Worm (Caenorhabditis elegans): ENCODE results near the gene cylc-1.
"Not testable (repeated sequence)": the region's sequence is repeated elsewhere in the genome, so short reads cannot be mapped to it uniquely, and the experiment has no call there.

The cylc-1 gene

DNA sequence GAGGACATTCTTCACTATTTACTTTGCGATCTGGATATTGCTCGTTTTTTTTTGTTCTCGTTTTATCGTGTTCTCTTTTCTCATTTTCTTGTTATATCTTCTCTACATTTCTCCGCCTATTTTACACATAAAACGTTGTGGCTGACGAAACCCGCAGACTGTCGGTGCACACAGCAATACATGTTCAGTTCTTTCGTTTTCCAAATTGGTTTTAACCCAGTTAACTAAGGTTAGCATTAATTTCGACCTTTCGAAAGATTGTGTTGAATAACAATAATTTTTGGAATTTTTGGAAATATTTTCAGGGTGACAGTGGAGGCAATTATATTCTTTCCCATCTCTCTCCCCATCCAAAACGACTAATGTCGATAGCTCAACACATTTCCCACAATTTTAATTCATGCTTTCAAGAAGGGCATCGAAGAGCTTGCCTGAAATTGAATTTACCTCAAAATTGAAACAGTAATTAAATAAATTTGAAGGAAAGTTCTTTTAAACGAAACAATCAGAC lies 39.2 kb upstream of the cylc-1 start:
- TF ChIP-seq snpc-4 (tag; optimal IDR thresholded peaks at IDR 0.05) (peak; percentile 15), ama-1 (optimal IDR thresholded peaks at IDR 0.05) (peak; percentile 70)

DNA sequence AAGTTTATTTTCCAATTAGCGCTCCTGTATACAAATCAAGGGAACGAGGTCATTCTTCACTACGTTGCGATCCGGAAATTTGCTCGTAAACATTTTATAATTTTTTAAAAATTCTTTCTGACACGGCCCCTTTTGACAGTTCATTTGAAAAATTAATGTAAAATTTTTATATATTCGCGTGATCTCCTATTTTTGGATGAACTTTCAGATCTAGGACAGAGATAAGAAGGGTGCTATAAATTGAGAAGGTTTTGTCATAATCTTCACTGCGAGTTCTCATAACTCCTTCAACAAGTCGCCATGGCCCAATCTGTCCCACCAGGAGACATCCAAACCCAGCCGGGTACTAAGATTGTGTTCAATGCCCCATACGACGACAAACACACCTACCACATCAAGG lies 34.7 kb upstream of the cylc-1 start, which contains the start of gene msp-19:
msp-19 (plus strand) TSS at position 301 of the 400 bp plus-strand sequence.
- not testable (repeated sequence) for TF ChIP-seq egl-27, nhr-237, snpc-4 (tag; optimal IDR thresholded peaks at IDR 0.05)

DNA sequence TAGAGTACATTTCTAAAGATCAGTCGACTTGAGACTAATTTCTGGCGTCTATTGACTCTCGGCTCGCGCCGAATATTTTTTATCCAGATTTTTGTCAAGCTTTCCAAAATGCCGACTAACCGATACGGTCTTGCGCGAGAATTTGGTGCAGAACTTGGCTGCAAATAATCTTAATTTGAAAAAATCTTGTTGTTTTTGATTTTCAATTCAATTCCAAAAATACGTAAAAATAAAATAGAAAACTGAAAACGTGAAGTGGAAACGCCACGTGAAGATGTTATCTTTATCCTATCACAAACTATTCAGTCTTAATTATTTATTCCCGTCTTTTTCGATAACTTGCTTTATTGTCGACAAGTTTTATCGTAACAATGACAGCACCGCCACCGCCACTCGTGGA lies 32.8 kb upstream of the cylc-1 start, which contains the start of gene ttbk-2.1:
ttbk-2.1 (plus strand) TSS at position 301 of the 400 bp plus-strand sequence.
- TF ChIP-seq mml-1, snpc-4, pha-4 (tag; optimal IDR thresholded peaks at IDR 0.05): not testable (repeated sequence)

DNA sequence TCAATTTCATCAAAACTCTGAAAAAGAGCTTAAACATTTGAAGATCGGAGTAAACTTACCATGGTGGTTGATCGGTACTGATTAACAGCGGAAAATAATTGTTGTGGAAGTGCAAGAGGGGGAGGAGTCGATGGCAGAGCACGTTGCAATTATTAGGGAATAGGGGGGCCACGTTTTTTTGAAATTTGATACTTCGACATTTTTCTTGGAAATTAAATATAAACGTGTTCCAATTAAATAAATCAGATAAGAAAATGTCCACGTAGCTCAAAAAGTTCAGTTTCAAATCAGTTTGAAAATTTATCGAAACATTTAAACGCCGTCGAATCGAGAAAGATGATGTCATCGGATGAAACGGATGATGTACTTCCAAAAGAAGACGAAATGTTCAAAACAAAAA lies 31.2 kb upstream of the cylc-1 start, which contains the start of gene F36H12.9:
F36H12.9 (plus strand) TSS at position 301 of the 400 bp plus-strand sequence.
- TF ChIP-seq hmg-11 (tag; optimal IDR thresholded peaks at IDR 0.05); fkh-10 (GFP tag; optimal IDR thresholded peaks at IDR 0.05); ceh-28 (tag; optimal IDR thresholded peaks at IDR 0.05): not testable (repeated sequence)

DNA sequence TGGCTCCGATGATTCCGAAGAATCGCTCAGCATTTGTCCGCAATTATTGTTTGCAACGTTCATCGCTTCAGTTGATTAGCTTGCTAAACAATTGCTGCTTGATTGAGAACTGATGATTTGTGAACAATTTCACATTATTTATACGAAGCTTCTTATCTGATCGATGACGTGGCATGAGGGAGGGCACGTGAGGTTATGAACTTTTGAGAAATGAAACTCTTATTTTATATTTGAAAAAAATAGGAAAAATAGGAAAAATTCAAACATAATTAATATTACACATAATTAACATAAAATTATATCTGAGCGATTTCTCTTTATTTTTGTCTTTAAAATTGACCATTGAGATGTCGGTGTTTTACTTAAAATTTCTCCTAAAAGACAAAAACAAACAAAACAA lies 29.1 kb upstream of the cylc-1 start, which contains the start of gene F36H12.10:
F36H12.10 (minus strand) TSS at position 101 of the 400 bp plus-strand sequence.
- TF ChIP-seq egl-27, pha-4, skn-1 (tag; optimal IDR thresholded peaks at IDR 0.05): not testable (repeated sequence)

DNA sequence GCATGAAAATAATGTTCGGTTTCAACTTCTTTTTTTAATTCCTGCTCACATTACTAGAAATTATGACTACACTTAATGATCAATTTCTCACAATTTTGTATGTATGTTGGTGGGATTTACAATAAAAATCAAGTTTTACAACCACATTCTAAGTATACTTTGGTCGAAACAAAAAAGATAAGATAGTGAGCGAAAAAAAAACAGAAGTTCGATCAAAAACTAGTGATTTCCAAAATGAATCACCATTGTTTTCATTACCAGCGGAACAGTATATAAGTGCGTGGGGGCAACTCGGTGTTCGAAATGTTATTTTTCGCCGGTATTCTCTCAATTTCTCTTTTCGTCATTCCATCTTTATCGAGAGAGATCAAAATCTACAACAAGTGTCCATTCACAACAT lies 5.0 kb upstream of the cylc-1 start, which contains the start of gene thn-5:
thn-5 (plus strand) TSS at position 301 of the 400 bp plus-strand sequence.
- TF ChIP-seq pha-4 (tag; optimal IDR thresholded peaks at IDR 0.05) (no peak), nhr-237 (tag; optimal IDR thresholded peaks at IDR 0.05) (no peak), mml-1 (tag; optimal IDR thresholded peaks at IDR 0.05) (no peak), fkh-2 (tag; optimal IDR thresholded peaks at IDR 0.05) (no peak), ceh-16 (tag; optimal IDR thresholded peaks at IDR 0.05) (no peak), jun-1 (tag; optimal IDR thresholded peaks at IDR 0.05) (no peak), hmg-11 (tag; optimal IDR thresholded peaks at IDR 0.05) (no peak), egl-5 (tag; optimal IDR thresholded peaks at IDR 0.05) (no peak), elt-1 (tag; optimal IDR thresholded peaks at IDR 0.05) (no peak), nhr-12 (tag; optimal IDR thresholded peaks at IDR 0.05) (no peak), fos-1 (tag; optimal IDR thresholded peaks at IDR 0.05) (no peak), ceh-9 (tag; optimal IDR thresholded peaks at IDR 0.05) (no peak), nhr-77 (tag; optimal IDR thresholded peaks at IDR 0.05) (no peak), ztf-4 (tag; optimal IDR thresholded peaks at IDR 0.05) (no peak)

DNA sequence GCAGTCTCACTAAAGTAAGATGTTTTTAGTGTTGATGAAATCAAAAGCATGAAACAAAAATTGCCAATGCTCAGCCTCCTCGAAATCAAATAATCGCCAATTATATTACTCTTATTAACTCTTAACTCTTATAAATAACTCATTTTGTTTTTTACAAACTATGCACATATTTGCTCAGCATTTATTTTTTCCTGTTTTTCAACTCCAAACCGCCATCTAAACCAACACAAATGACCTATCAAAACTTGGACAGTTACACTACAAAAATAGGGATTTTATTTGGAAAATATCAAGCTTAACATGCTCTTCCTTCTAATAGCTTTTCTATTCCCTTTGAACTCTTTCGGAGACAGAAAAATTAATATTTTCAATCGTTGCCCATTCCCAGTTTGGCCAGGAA lies 3.0 kb upstream of the cylc-1 start, which contains the start of gene thn-6:
thn-6 (plus strand) TSS at position 301 of the 400 bp plus-strand sequence.
- TF ChIP-seq elt-1 (tag; optimal IDR thresholded peaks at IDR 0.05): no peak
- no peak for TF ChIP-seq ceh-9 (tag; optimal IDR thresholded peaks at IDR 0.05)
- no peak for TF ChIP-seq jun-1 (tag; optimal IDR thresholded peaks at IDR 0.05)
- TF ChIP-seq elt-2 (tag; optimal IDR thresholded peaks at IDR 0.05): no peak
- no peak for TF ChIP-seq pqm-1 (tag; optimal IDR thresholded peaks at IDR 0.05)
- no peak for TF ChIP-seq sea-2 (GFP tag; optimal IDR thresholded peaks at IDR 0.05)
- TF ChIP-seq ceh-82 (tag; optimal IDR thresholded peaks at IDR 0.05): no peak
- no peak for TF ChIP-seq lin-15B (tag; optimal IDR thresholded peaks at IDR 0.05)

DNA sequence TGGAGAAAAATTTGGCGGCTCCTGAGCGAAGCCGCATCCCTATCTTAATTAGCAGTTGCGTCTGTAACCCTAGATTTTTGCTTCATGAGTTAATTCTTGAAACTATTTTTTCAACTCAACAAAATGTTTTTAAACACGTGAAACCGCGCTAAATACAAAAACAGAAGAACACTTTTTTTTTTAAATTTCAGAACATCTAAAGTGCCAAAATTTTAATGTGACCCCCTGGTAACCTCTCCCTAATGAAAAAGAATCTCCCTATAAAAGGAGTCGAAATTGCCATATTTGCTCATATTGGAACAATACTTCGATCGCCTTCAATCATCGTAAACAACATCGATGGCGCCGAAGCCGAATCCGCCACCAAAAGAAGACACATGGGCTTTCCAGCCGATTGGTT lies 980 bp upstream of the cylc-1 start, which contains the start of gene nsph-4.1:
nsph-4.1 (plus strand) TSS at position 301 of the 400 bp plus-strand sequence.
- TF ChIP-seq ceh-28, ztf-4, snpc-4 (tag; optimal IDR thresholded peaks at IDR 0.05): not testable (repeated sequence)

Measured in whole organism, L3 larva.